Worm (Caenorhabditis elegans) whole organism, early embryonic: ENCODE results near the gene C35B1.2.

Source experiments
- B0310.2 ChIP-seq: sonication (generic microtip); optimal IDR thresholded peaks from 2 replicates; lab custom pipeline; 2016; ENCODE audit warnings: mild to moderate bottlenecking, missing genetic modification characterization, missing compliant biosample characterization
- F13C5.2 ChIP-seq: sonication (generic microtip); optimal IDR thresholded peaks from 2 replicates; lab custom pipeline; 2017; ENCODE audit warnings: mild to moderate bottlenecking, missing genetic modification characterization, inconsistent platforms, missing compliant biosample characterization
- aly-1 ChIP-seq: sonication (generic microtip); optimal IDR thresholded peaks from 2 replicates; lab custom pipeline; 2016; ENCODE audit warnings: missing genetic modification characterization, missing compliant biosample characterization
- ama-1 ChIP-seq: fragments of 150-350 bp; optimal IDR thresholded peaks from 2 replicates; lab custom pipeline; 2014
- ceh-13 ChIP-seq: fragments of 200-800 bp; sonication (Bioruptor generic); optimal IDR thresholded peaks from 2 replicates; lab custom pipeline; 2018; ENCODE audit warnings: mild to moderate bottlenecking, missing genetic modification characterization, missing compliant biosample characterization
- ceh-36 ChIP-seq: sonication (generic microtip); optimal IDR thresholded peaks from 2 replicates; lab custom pipeline; 2016; ENCODE audit warnings: missing genetic modification characterization, inconsistent platforms, missing compliant biosample characterization
- ets-7 ChIP-seq: sonication (generic microtip); optimal IDR thresholded peaks from 2 replicates; lab custom pipeline; 2016; ENCODE audit warnings: missing genotype, missing genetic modification characterization, missing compliant biosample characterization
- flt-1 ChIP-seq: fragments of 200-800 bp; sonication (Bioruptor generic); IDR thresholded peaks from 2 replicates; pipeline ENCODE4 v1.3.6; 2022; ENCODE audit warnings: missing genetic modification characterization, missing compliant biosample characterization
- hmbx-1 ChIP-seq: sonication (generic microtip); optimal IDR thresholded peaks from 2 replicates; lab custom pipeline; 2016; ENCODE audit warnings: mild to moderate bottlenecking, missing genetic modification characterization, missing compliant biosample characterization
- hmg-4 ChIP-seq: fragments of 200-800 bp; sonication (Bioruptor generic); optimal IDR thresholded peaks from 2 replicates; lab custom pipeline; 2018; ENCODE audit warnings: mild to moderate bottlenecking, missing genetic modification characterization, missing compliant biosample characterization
- hnd-1 ChIP-seq: sonication (generic microtip); optimal IDR thresholded peaks from 2 replicates; lab custom pipeline; 2016; ENCODE audit warnings: missing genetic modification characterization, missing compliant biosample characterization
- pes-1 ChIP-seq: fragments of 200-800 bp; sonication (Bioruptor generic); IDR thresholded peaks from 2 replicates; pipeline ENCODE4 v1.3.6; 2022; ENCODE audit warnings: missing genetic modification reagents, missing genetic modification characterization, missing compliant biosample characterization
- scrt-1 ChIP-seq: fragments of 200-800 bp; sonication (Bioruptor generic); IDR thresholded peaks from 2 replicates; pipeline ENCODE4 v1.3.6; 2022; ENCODE audit warnings: missing genetic modification characterization, missing compliant biosample characterization
- sea-1 ChIP-seq: fragments of 200-800 bp; sonication (Bioruptor generic); conservative IDR thresholded peaks from 2 replicates; pipeline ENCODE4 v1.3.6; 2022; ENCODE audit warnings: missing genetic modification characterization, missing compliant biosample characterization
- tbx-11 ChIP-seq: fragments of 200-800 bp; sonication (Bioruptor generic); IDR thresholded peaks from 2 replicates; pipeline ENCODE4 v1.3.6; 2022; ENCODE audit warnings: missing genetic modification characterization, missing compliant biosample characterization
- tbx-37 ChIP-seq: fragments of 200-800 bp; sonication (Bioruptor generic); conservative IDR thresholded peaks from 2 replicates; pipeline ENCODE4 v1.3.6; 2022; ENCODE audit warnings: missing genetic modification reagents, missing genetic modification characterization, missing compliant biosample characterization
- tra-4 ChIP-seq: sonication (generic microtip); optimal IDR thresholded peaks from 2 replicates; lab custom pipeline; 2017; ENCODE audit warnings: missing genetic modification characterization, missing compliant biosample characterization

Gene C35B1.2

ce11 chrIV:4085787-4086262 lies at the start of gene C35B1.2:
TSS of gene C35B1.2 (plus strand) at chrIV:4086212.
- TF ChIP-seq tbx-11: no peak
- no peak for TF ChIP-seq F13C5.2 (tag; lab: Kevin White, UChicago)
- no peak for TF ChIP-seq sea-1 (GFP tag; lab: Robert Waterston, UW)
- TF ChIP-seq ceh-13 (GFP tag; lab: Kevin White, UChicago): no peak

- no peak for TF ChIP-seq hmbx-1 (tag; lab: Kevin White, UChicago)
Measured at ce11 chrIV:4039984-4040383, 46.0 kb upstream of the C35B1.2 start, which contains the start of gene F35F11.2. TSS of gene F35F11.2 (plus strand) at chrIV:4040284.

- TF ChIP-seq scrt-1 (GFP tag; lab: Robert Waterston, UW): peak; percentile 29; the same call in 1 of the 2 replicates
- no peak for TF ChIP-seq tra-4
Measured at ce11 chrIV:4041006-4041405, 45.0 kb upstream of the C35B1.2 start.

- TF ChIP-seq sea-1 (GFP tag; lab: Robert Waterston, UW): no peak
- TF ChIP-seq tbx-37 (GFP tag; lab: Robert Waterston, UW): peak; percentile 65; the same call in 1 of the 2 replicates
- no peak for TF ChIP-seq tra-4
Measured at ce11 chrIV:4042274-4042673, 43.7 kb upstream of the C35B1.2 start, which contains the start of gene cdc-73. TSS of gene cdc-73 (plus strand) at chrIV:4042575.

- TF ChIP-seq sea-1 (GFP tag; lab: Robert Waterston, UW): no peak
- no peak for TF ChIP-seq tbx-37 (GFP tag; lab: Robert Waterston, UW)
- TF ChIP-seq hmbx-1 (tag; lab: Kevin White, UChicago): no peak
- TF ChIP-seq pes-1 (GFP tag; lab: Robert Waterston, UW): no peak
- no peak for TF ChIP-seq ama-1
- TF ChIP-seq ceh-36: no peak
- TF ChIP-seq hnd-1 (tag; lab: Kevin White, UChicago): no peak
- TF ChIP-seq scrt-1 (GFP tag; lab: Robert Waterston, UW): no peak
- TF ChIP-seq flt-1 (GFP tag; lab: Robert Waterston, UW): no peak
- TF ChIP-seq aly-1: no peak
Measured at ce11 chrIV:4047628-4048027, 38.4 kb upstream of the C35B1.2 start.

ce11 chrIV:4049398-4049998 lies 36.5 kb upstream of the C35B1.2 start, which contains the start of gene pcn-1:
TSS of gene pcn-1 (minus strand) at chrIV:4049448.
- TF ChIP-seq sea-1 (GFP tag; lab: Robert Waterston, UW) (no peak), hmg-4 (GFP tag; lab: Kevin White, UChicago) (peak; percentile 29), tbx-37 (GFP tag; lab: Robert Waterston, UW) (no peak), aly-1 (no peak), ceh-13 (GFP tag; lab: Kevin White, UChicago) (no peak), pes-1 (GFP tag; lab: Robert Waterston, UW) (0 out of 2 replicates have a peak, but pooled peaks have one; percentile 14), scrt-1 (GFP tag; lab: Robert Waterston, UW) (no peak), F13C5.2 (tag; lab: Kevin White, UChicago) (peak; percentile 49), tra-4 (no peak), hnd-1 (tag; lab: Kevin White, UChicago) (no peak), flt-1 (GFP tag; lab: Robert Waterston, UW) (no peak), B0310.2 (tag; lab: Kevin White, UChicago) (no peak)

- TF ChIP-seq F13C5.2 (tag; lab: Kevin White, UChicago): no peak
- TF ChIP-seq tbx-11: no peak
- TF ChIP-seq B0310.2 (tag; lab: Kevin White, UChicago): no peak
- no peak for TF ChIP-seq ceh-13 (GFP tag; lab: Kevin White, UChicago)
- TF ChIP-seq sea-1 (GFP tag; lab: Robert Waterston, UW): no peak
- no peak for TF ChIP-seq pes-1 (GFP tag; lab: Robert Waterston, UW)
- TF ChIP-seq hnd-1 (tag; lab: Kevin White, UChicago): no peak
- no peak for TF ChIP-seq tbx-37 (GFP tag; lab: Robert Waterston, UW)
- no peak for TF ChIP-seq hmg-4 (GFP tag; lab: Kevin White, UChicago)
- no peak for TF ChIP-seq scrt-1 (GFP tag; lab: Robert Waterston, UW)
Measured at ce11 chrIV:4051539-4051938, 34.5 kb upstream of the C35B1.2 start, which contains the start of gene wrt-5. TSS of gene wrt-5 (minus strand) at chrIV:4051639.

ce11 chrIV:4052274-4052673 lies 33.7 kb upstream of the C35B1.2 start:
- TF ChIP-seq F13C5.2 (tag; lab: Kevin White, UChicago) (no peak), tbx-37 (GFP tag; lab: Robert Waterston, UW) (no peak), tbx-11 (no peak), hnd-1 (tag; lab: Kevin White, UChicago) (no peak), ets-7 (no peak), B0310.2 (tag; lab: Kevin White, UChicago) (no peak), tra-4 (no peak), hmg-4 (GFP tag; lab: Kevin White, UChicago) (no peak), pes-1 (GFP tag; lab: Robert Waterston, UW) (no peak)

- TF ChIP-seq flt-1 (GFP tag; lab: Robert Waterston, UW) (no peak), ama-1 (no peak), hnd-1 (tag; lab: Kevin White, UChicago) (no peak), tbx-11 (no peak), tra-4 (no peak), hmbx-1 (tag; lab: Kevin White, UChicago) (no peak), B0310.2 (tag; lab: Kevin White, UChicago) (no peak), sea-1 (GFP tag; lab: Robert Waterston, UW) (no peak), F13C5.2 (tag; lab: Kevin White, UChicago) (no peak), ceh-36 (no peak), aly-1 (no peak), ets-7 (no peak), pes-1 (GFP tag; lab: Robert Waterston, UW) (no peak), ceh-13 (GFP tag; lab: Kevin White, UChicago) (no peak), hmg-4 (GFP tag; lab: Kevin White, UChicago) (no peak), tbx-37 (GFP tag; lab: Robert Waterston, UW) (no peak), scrt-1 (GFP tag; lab: Robert Waterston, UW) (no peak)
Measured at ce11 chrIV:4053405-4053804, 32.6 kb upstream of the C35B1.2 start.
